Fruit fly (Drosophila melanogaster): Measurements from ENCODE around the gene Wdr37.
A peak's percentile ranks its signal among the peaks of the same experiment; 100 is the strongest.

Gene Wdr37

DNA sequence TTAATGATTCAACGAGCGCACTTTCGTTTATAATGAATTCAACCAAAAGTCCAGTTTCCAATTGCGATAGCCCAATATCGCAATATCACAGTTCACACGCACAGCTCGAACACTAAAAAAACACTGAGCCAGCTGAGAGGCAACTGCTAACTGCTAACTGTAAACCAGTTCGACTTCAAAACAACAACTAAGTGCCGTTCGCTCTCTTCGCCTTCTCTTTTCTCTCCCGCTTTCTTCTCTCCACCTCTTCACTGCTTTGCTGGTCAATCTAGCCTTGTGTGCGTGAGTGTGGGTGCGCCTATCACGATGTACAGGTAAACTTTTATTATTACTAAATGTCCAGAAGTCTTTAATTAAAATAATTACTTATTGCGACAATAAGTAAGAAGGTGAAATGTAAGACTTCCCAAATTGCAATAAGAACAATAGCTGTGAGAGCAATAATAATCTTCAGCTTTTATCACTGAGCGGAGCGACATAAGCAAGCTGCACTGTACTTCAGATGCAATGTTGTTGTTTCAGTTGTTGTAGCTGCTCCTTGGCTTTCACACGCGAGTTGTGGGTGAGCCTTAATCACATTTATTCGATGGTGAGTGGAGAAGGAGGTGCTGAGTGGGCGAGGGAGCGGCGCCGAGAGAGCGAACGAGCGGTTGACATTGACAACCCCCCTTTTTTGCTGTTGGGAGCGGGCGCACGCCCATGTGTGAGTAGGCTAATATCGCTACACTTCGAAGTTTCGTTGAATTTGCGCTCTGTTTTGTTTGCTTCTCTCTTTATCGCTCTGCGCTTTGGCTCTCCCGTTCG lies 5.5 kb downstream of the Wdr37 start, which contains the start of gene Vti1b (continued):
- TF ChIP-seq Side (GFP tag; optimal IDR thresholded peaks at IDR 0.05), result peak; percentile 88
- TF ChIP-seq CG2875 (GFP tag; optimal IDR thresholded peaks at IDR 0.05), result peak; percentile 88
- TF ChIP-seq CG17568 (GFP tag; optimal IDR thresholded peaks at IDR 0.05), result peak; percentile 85
- TF ChIP-seq Sox102F (GFP tag; optimal IDR thresholded peaks at IDR 0.05), result peak; percentile 97
- peak; percentile 93 for TF ChIP-seq dm (GFP tag; optimal IDR thresholded peaks at IDR 0.05)
- peak; percentile 81 for TF ChIP-seq CG5180 (GFP tag; optimal IDR thresholded peaks at IDR 0.05)
- TF ChIP-seq CG17385 (GFP tag; optimal IDR thresholded peaks at IDR 0.05), result peak; percentile 92
- peak; percentile 90 for TF ChIP-seq CG10267 (tag; optimal IDR thresholded peaks at IDR 0.05)
- peak; percentile 83 for TF ChIP-seq CG10274 (GFP tag; optimal IDR thresholded peaks at IDR 0.05)
- peak; percentile 62 for TF ChIP-seq CG10565 (GFP tag; optimal IDR thresholded peaks at IDR 0.05)
- peak; percentile 87 for TF ChIP-seq jigr1 (GFP tag; IDR thresholded peaks at IDR 0.05)
- peak in 1 of 2 experiments; percentile 47 for TF ChIP-seq insv (GFP tag; optimal IDR thresholded peaks at IDR 0.05)
- TF ChIP-seq da (GFP tag; optimal IDR thresholded peaks at IDR 0.05), result peak; percentile 79
- peak; percentile 84 for TF ChIP-seq CG31224 (GFP tag; IDR thresholded peaks at IDR 0.05)
- TF ChIP-seq CG11085 (GFP tag; IDR thresholded peaks at IDR 0.05), result peak; percentile 85
- TF ChIP-seq Atf3 (GFP tag; optimal IDR thresholded peaks at IDR 0.05), result peak; percentile 94
- TF ChIP-seq cato (GFP tag; optimal IDR thresholded peaks at IDR 0.05; ENCODE audit: borderline replicate concordance), result peak; percentile 88
- peak; percentile 92 for TF ChIP-seq NC2β (GFP tag; optimal IDR thresholded peaks at IDR 0.05)
- TF ChIP-seq Ets97D (GFP tag; optimal IDR thresholded peaks at IDR 0.05), result peak; percentile 78
- peak; percentile 94 for TF ChIP-seq tap (tag; optimal IDR thresholded peaks at IDR 0.05)
- peak; percentile 92 for TF ChIP-seq CG13424 (tag; optimal IDR thresholded peaks at IDR 0.05)
- peak; percentile 92 for TF ChIP-seq ttk (GFP tag; IDR thresholded peaks at IDR 0.05)
- TF ChIP-seq Mad (GFP tag; optimal IDR thresholded peaks at IDR 0.05), result peak; percentile 95
- TF ChIP-seq Bteb2 (GFP tag; optimal IDR thresholded peaks at IDR 0.05), result peak; percentile 90
- peak; percentile 86 for TF ChIP-seq CG17612 (GFP tag; IDR thresholded peaks at IDR 0.05)
- TF ChIP-seq Sry-δ (GFP tag; optimal IDR thresholded peaks at IDR 0.05), result peak; percentile 63
- peak; percentile 82 for TF ChIP-seq gt (GFP tag; IDR thresholded peaks at IDR 0.05)
- TF ChIP-seq CG8388 (GFP tag; optimal IDR thresholded peaks at IDR 0.05), result peak; percentile 92
- peak; percentile 77 for TF ChIP-seq D19B (GFP tag; optimal IDR thresholded peaks at IDR 0.05)
- TF ChIP-seq CG6689 (GFP tag; IDR thresholded peaks at IDR 0.05), result peak; percentile 93
- peak; percentile 52 for TF ChIP-seq CTCF (GFP tag; optimal IDR thresholded peaks at IDR 0.05)
- TF ChIP-seq crol (GFP tag; IDR thresholded peaks at IDR 0.05), result peak; percentile 93
- no peak for TF ChIP-seq pfk (GFP tag; optimal IDR thresholded peaks at IDR 0.05)
- peak; percentile 94 for TF ChIP-seq PHDP (tag; optimal IDR thresholded peaks at IDR 0.05)
- TF ChIP-seq Six4 (GFP tag; optimal IDR thresholded peaks at IDR 0.05), result peak; percentile 94
- peak; percentile 89 for TF ChIP-seq gro (GFP tag; optimal IDR thresholded peaks at IDR 0.05)
- TF ChIP-seq Eip74EF (GFP tag; optimal IDR thresholded peaks at IDR 0.05), result peak in 1 of 2 experiments; percentile 92
- TF ChIP-seq bigmax (GFP tag; optimal IDR thresholded peaks at IDR 0.05), result peak; percentile 18
- peak; percentile 97 for TF ChIP-seq lab (GFP tag; optimal IDR thresholded peaks at IDR 0.05)
- TF ChIP-seq CG15269 (tag; optimal IDR thresholded peaks at IDR 0.05), result peak; percentile 93
- TF ChIP-seq C15 (GFP tag; IDR thresholded peaks at IDR 0.05), result peak; percentile 77; the same call in 2 of the 3 replicates
- TF ChIP-seq Jarid2 (GFP tag; optimal IDR thresholded peaks at IDR 0.05), result peak; percentile 51
- peak; percentile 88 for TF ChIP-seq B-H1 (GFP tag; IDR thresholded peaks at IDR 0.05)
- peak; percentile 92 for TF ChIP-seq Rfx (GFP tag; IDR thresholded peaks at IDR 0.05)
- TF ChIP-seq CG15479 (GFP tag; optimal IDR thresholded peaks at IDR 0.05), result no peak
- TF ChIP-seq CG15601 (tag; optimal IDR thresholded peaks at IDR 0.05), result peak; percentile 92
- TF ChIP-seq CoRest (tag; optimal IDR thresholded peaks at IDR 0.05), result peak; percentile 95
- TF ChIP-seq kah (GFP tag; optimal IDR thresholded peaks at IDR 0.05), result peak; percentile 67
- peak; percentile 93 for TF ChIP-seq wor (GFP tag; IDR thresholded peaks at IDR 0.05)
